Worm (Caenorhabditis elegans) whole organism, young adult: ENCODE measurements around the gene srh-283.

Experiments used
- B0035.1 ChIP-seq: sonication (generic microtip); optimal IDR thresholded peaks from 2 replicates; lab custom pipeline; 2016; ENCODE audit warnings: missing genetic modification characterization, mild to moderate bottlenecking, missing compliant biosample characterization, missing genotype, missing genetic modification reagents
- B0336.3 ChIP-seq: fragments of 200-800 bp; sonication (Bioruptor generic); IDR thresholded peaks from 2 replicates; pipeline ENCODE4 v1.3.6; 2022; ENCODE audit warnings: missing genetic modification characterization, missing compliant biosample characterization
- C06A6.2 ChIP-seq: fragments of 200-800 bp; sonication (Bioruptor generic); conservative IDR thresholded peaks from 2 replicates; pipeline ENCODE4 v1.3.6; 2022; ENCODE audit warnings: missing genetic modification characterization, missing compliant biosample characterization
- C17E4.6 ChIP-seq: fragments of 200-800 bp; sonication (Bioruptor generic); IDR thresholded peaks from 2 replicates; pipeline ENCODE4 v1.3.6; 2022; ENCODE audit warnings: missing genetic modification reagents, missing genetic modification characterization, missing compliant biosample characterization
- F22D6.2 ChIP-seq: sonication (generic microtip); optimal IDR thresholded peaks from 2 replicates; lab custom pipeline; 2016; ENCODE audit warnings: mild to moderate bottlenecking, missing genetic modification characterization, missing compliant biosample characterization
- F39B2.1 ChIP-seq: fragments of 200-800 bp; sonication (Bioruptor generic); IDR thresholded peaks from 2 replicates; pipeline ENCODE4 v1.3.6; 2022; ENCODE audit warnings: missing genetic modification reagents, missing genetic modification characterization, missing compliant biosample characterization
- F49E8.2 ChIP-seq: sonication (generic microtip); optimal IDR thresholded peaks from 3 replicates; lab custom pipeline; 2017; ENCODE audit warnings: missing genetic modification characterization, mild to moderate bottlenecking, missing compliant biosample characterization, antibody characterized with exemption, moderate library complexity; ENCODE audit not compliant: insufficient read depth
- F52B5.7 ChIP-seq: sonication (generic microtip); optimal IDR thresholded peaks from 2 replicates; lab custom pipeline; 2016; ENCODE audit warnings: mild to moderate bottlenecking, missing genetic modification characterization, missing compliant biosample characterization
- F55B11.4 ChIP-seq: sonication (generic microtip); optimal IDR thresholded peaks from 2 replicates; lab custom pipeline; 2016; ENCODE audit warnings: missing compliant biosample characterization, missing genetic modification characterization, borderline replicate concordance; ENCODE audit not compliant: insufficient read depth
- F57C9.4 ChIP-seq: sonication (generic microtip); optimal IDR thresholded peaks from 2 replicates; lab custom pipeline; 2017; ENCODE audit warnings: mild to moderate bottlenecking, missing genetic modification characterization, missing compliant biosample characterization
- T07F8.4 ChIP-seq: sonication (generic microtip); optimal IDR thresholded peaks from 2 replicates; lab custom pipeline; 2016; ENCODE audit warnings: mild to moderate bottlenecking, missing genetic modification characterization, moderate library complexity, missing compliant biosample characterization
- T26A5.8 ChIP-seq: sonication (generic microtip); optimal IDR thresholded peaks from 2 replicates; lab custom pipeline; 2016; ENCODE audit warnings: missing genetic modification characterization, missing compliant biosample characterization
- Y79H2A.3 ChIP-seq: fragments of 200-800 bp; sonication (Bioruptor generic); conservative IDR thresholded peaks from 2 replicates; pipeline ENCODE4 v1.3.6; 2022; ENCODE audit warnings: missing genetic modification reagents, missing genetic modification characterization, missing compliant biosample characterization
- aptf-2 ChIP-seq: fragments of 200-800 bp; sonication (Bioruptor generic); conservative IDR thresholded peaks from 2 replicates; pipeline ENCODE4 v1.3.6; 2022; ENCODE audit warnings: missing genetic modification reagents, missing genetic modification characterization, missing compliant biosample characterization
- aptf-3 ChIP-seq: fragments of 200-800 bp; sonication (Bioruptor generic); IDR thresholded peaks from 2 replicates; pipeline ENCODE4 v1.3.6; 2022; ENCODE audit warnings: missing genetic modification characterization, missing compliant biosample characterization
- attf-3 ChIP-seq: fragments of 200-800 bp; sonication (Bioruptor generic); conservative IDR thresholded peaks from 2 replicates; pipeline ENCODE4 v1.3.6; 2022; ENCODE audit warnings: missing genetic modification reagents, missing genetic modification characterization, missing compliant biosample characterization
- ccch-3 ChIP-seq: fragments of 200-800 bp; sonication (Bioruptor generic); optimal IDR thresholded peaks from 2 replicates; lab custom pipeline; 2018; ENCODE audit warnings: mild to moderate bottlenecking, missing genetic modification characterization, missing compliant biosample characterization
- chd-7 ChIP-seq: sonication (generic microtip); optimal IDR thresholded peaks from 2 replicates; lab custom pipeline; 2016; ENCODE audit warnings: mild to moderate bottlenecking, missing genetic modification characterization, moderate library complexity, missing compliant biosample characterization
- dpff-1 ChIP-seq: sonication (generic microtip); optimal IDR thresholded peaks from 2 replicates; lab custom pipeline; 2017; ENCODE audit warnings: mild to moderate bottlenecking, missing genetic modification characterization, missing compliant biosample characterization
- him-1 ChIP-seq: sonication (generic microtip); optimal IDR thresholded peaks from 2 replicates; lab custom pipeline; 2016; ENCODE audit warnings: missing genotype, missing genetic modification reagents, missing genetic modification characterization, missing compliant biosample characterization
- hlh-26 ChIP-seq: fragments of 200-800 bp; sonication (Bioruptor generic); conservative IDR thresholded peaks from 2 replicates; pipeline ENCODE4 v1.3.6; 2022; ENCODE audit warnings: missing genetic modification reagents, missing genetic modification characterization, missing compliant biosample characterization
- hmg-20 ChIP-seq: fragments of 200-800 bp; sonication (Bioruptor generic); IDR thresholded peaks from 2 replicates; pipeline ENCODE4 v1.3.6; 2022; ENCODE audit warnings: missing genetic modification reagents, missing genetic modification characterization, missing compliant biosample characterization
- lin-40 ChIP-seq: sonication (generic microtip); optimal IDR thresholded peaks from 2 replicates; lab custom pipeline; 2016; ENCODE audit warnings: missing genetic modification characterization, mild to moderate bottlenecking, missing compliant biosample characterization, missing genotype, missing genetic modification reagents
- lsl-1 ChIP-seq: fragments of 200-800 bp; sonication (Bioruptor generic); optimal IDR thresholded peaks from 2 replicates; lab custom pipeline; 2018; ENCODE audit warnings: mild to moderate bottlenecking, missing genetic modification characterization, moderate library complexity, missing compliant biosample characterization
- lsy-27 ChIP-seq: sonication (generic microtip); optimal IDR thresholded peaks from 2 replicates; lab custom pipeline; 2017; ENCODE audit warnings: missing genetic modification characterization, mild to moderate bottlenecking, missing compliant biosample characterization, antibody characterized with exemption, missing genotype, borderline replicate concordance; ENCODE audit not compliant: insufficient read depth
- mel-28 ChIP-seq: sonication (generic microtip); optimal IDR thresholded peaks from 2 replicates; lab custom pipeline; 2016; ENCODE audit warnings: borderline replicate concordance, mild to moderate bottlenecking, missing genetic modification characterization, missing compliant biosample characterization
- mxl-1 ChIP-seq: sonication (generic microtip); optimal IDR thresholded peaks from 2 replicates; lab custom pipeline; 2016; ENCODE audit warnings: missing genetic modification characterization, missing compliant biosample characterization
- nfyb-1 ChIP-seq: fragments of 200-800 bp; sonication (Bioruptor generic); IDR thresholded peaks from 2 replicates; pipeline ENCODE4 v1.3.6; 2022; ENCODE audit warnings: missing genetic modification reagents, missing genetic modification characterization, missing compliant biosample characterization
- rec-8 ChIP-seq, 2 experiments: sonication (generic microtip); optimal IDR thresholded peaks; 2 replicates each; lab custom pipeline; 2016; ENCODE audit warnings: mild to moderate bottlenecking in 2 of 2, missing genetic modification characterization in 2 of 2, missing genetic modification reagents in 2 of 2, missing genotype in 2 of 2, missing biosample characterization in 1 of 2, missing compliant biosample characterization in 1 of 2, moderate library complexity in 1 of 2
- rpc-1 ChIP-seq, 2 experiments: fragments of 150-350 bp in 1 of 2; sonication (generic microtip) in 1 of 2; optimal IDR thresholded peaks; 2 replicates each; lab custom pipeline; 2014 to 2018; ENCODE audit warnings: missing biosample characterization in 1 of 2, missing genetic modification characterization in 1 of 2, missing genetic modification reagents in 1 of 2, missing genotype in 1 of 2
- tbx-9 ChIP-seq: sonication (generic microtip); optimal IDR thresholded peaks from 2 replicates; lab custom pipeline; 2016; ENCODE audit warnings: borderline replicate concordance, missing genetic modification characterization, inconsistent platforms, missing compliant biosample characterization
- unc-130 ChIP-seq: sonication (generic microtip); optimal IDR thresholded peaks from 2 replicates; lab custom pipeline; 2016; ENCODE audit warnings: missing genetic modification reagents, missing genetic modification characterization, missing compliant biosample characterization
- ztf-18 ChIP-seq: sonication (generic microtip); optimal IDR thresholded peaks from 2 replicates; lab custom pipeline; 2016; ENCODE audit warnings: missing genotype, mild to moderate bottlenecking, missing genetic modification characterization, missing compliant biosample characterization
- ztf-25 ChIP-seq: fragments of 200-800 bp; sonication (Bioruptor generic); IDR thresholded peaks from 2 replicates; pipeline ENCODE4 v1.3.6; 2022; ENCODE audit warnings: missing genetic modification reagents, missing genetic modification characterization, missing compliant biosample characterization
- ztf-28 ChIP-seq: fragments of 200-800 bp; sonication (Bioruptor generic); IDR thresholded peaks from 2 replicates; pipeline ENCODE4 v1.3.6; 2022; ENCODE audit warnings: missing genetic modification reagents, missing genetic modification characterization, missing compliant biosample characterization

The srh-283 gene

ce11 chrV:17728757-17729156 lies 36.4 kb upstream of the srh-283 start:
- TF ChIP-seq hlh-26 (GFP tag; lab: Robert Waterston, UW) (no peak), F52B5.7 (tag; lab: Kevin White, UChicago) (no peak), hmg-20 (GFP tag; lab: Robert Waterston, UW) (no peak), lsl-1 (GFP tag; lab: Kevin White, UChicago) (no peak), ccch-3 (no peak), him-1 (tag; lab: Kevin White, UChicago) (no peak), Y79H2A.3 (GFP tag; lab: Robert Waterston, UW) (no peak), C17E4.6 (no peak), unc-130 (no peak), ztf-18 (tag; lab: Kevin White, UChicago) (no peak), rpc-1 (optimal IDR thresholded peaks at IDR 0.05; lab: Kevin White, UChicago) (no peak), rpc-1 (tag; optimal IDR thresholded peaks at IDR 0.05; lab: Kevin White, UChicago) (no peak), ztf-28 (GFP tag; lab: Robert Waterston, UW) (no peak), lsy-27 (tag; lab: Kevin White, UChicago) (no peak), B0336.3 (no peak), T26A5.8 (tag; lab: Kevin White, UChicago) (no peak), F39B2.1 (GFP tag; lab: Robert Waterston, UW) (no peak), mel-28 (tag; lab: Kevin White, UChicago) (no peak), aptf-3 (no peak), chd-7 (no peak), nfyb-1 (GFP tag; lab: Robert Waterston, UW) (no peak)

ce11 chrV:17732516-17732915 lies 32.6 kb upstream of the srh-283 start, which contains the start of gene twk-42:
Gene twk-42, minus strand, starts transcription at chrV:17732616.
- no peak for TF ChIP-seq ztf-28 (GFP tag; lab: Robert Waterston, UW)
- TF ChIP-seq ztf-25: no peak
- TF ChIP-seq F22D6.2: no peak
- TF ChIP-seq F57C9.4 (tag; lab: Kevin White, UChicago): no peak
- no peak for TF ChIP-seq attf-3 (GFP tag; lab: Robert Waterston, UW)
- no peak for TF ChIP-seq lin-40
- TF ChIP-seq F55B11.4 (tag; lab: Kevin White, UChicago): no peak
- TF ChIP-seq B0035.1 (tag; lab: Kevin White, UChicago): no peak
- TF ChIP-seq aptf-2 (GFP tag; lab: Robert Waterston, UW): no peak
- TF ChIP-seq mxl-1 (tag; lab: Kevin White, UChicago): no peak
- TF ChIP-seq C06A6.2 (GFP tag; lab: Robert Waterston, UW): no peak
- TF ChIP-seq F52B5.7 (tag; lab: Kevin White, UChicago): no peak
- TF ChIP-seq T07F8.4 (tag; lab: Kevin White, UChicago): no peak
- TF ChIP-seq him-1 (tag; lab: Kevin White, UChicago): no peak
- TF ChIP-seq, all 124 proteins: peak for 0

- TF ChIP-seq dpff-1 (tag; lab: Kevin White, UChicago) (no peak), rec-8 (tag; optimal IDR thresholded peaks at IDR 0.05; lab: Kevin White, UChicago) (no peak), F49E8.2 (tag; lab: Kevin White, UChicago) (no peak), tbx-9 (tag; lab: Kevin White, UChicago) (no peak)
Observed at ce11 chrV:17739801-17740200, 25.3 kb upstream of the srh-283 start, which contains the start of gene cutl-4. Gene cutl-4, minus strand, starts transcription at chrV:17739901.
